Worm (Caenorhabditis elegans): ENCODE measurements around the gene T05C7.9.
"Not testable (repeated sequence)": the region's sequence is repeated elsewhere in the genome, so short reads cannot be mapped to it uniquely, and the experiment has no call there.

ce11 chrIV:111377-111776 is 32.3 kb downstream of the T05C7.9 start, which contains the start of gene F29C4.4:
- not testable (repeated sequence) for TF ChIP-seq ttx-3, fkh-6, unc-86, pat-9, nhr-11, ceh-48, F13H6.1, ceh-31, nfya-1, ets-4 (tag; optimal IDR thresholded peaks at IDR 0.05)
